Worm (Caenorhabditis elegans) whole organism, early embryonic: ENCODE measurements around the gene uaf-1.

Experiments
- B0310.2 ChIP-seq: sonication (generic microtip); optimal IDR thresholded peaks from 2 replicates; lab custom pipeline; 2016; ENCODE audit warnings: mild to moderate bottlenecking, missing genetic modification characterization, missing compliant biosample characterization
- F13C5.2 ChIP-seq: sonication (generic microtip); optimal IDR thresholded peaks from 2 replicates; lab custom pipeline; 2017; ENCODE audit warnings: mild to moderate bottlenecking, missing genetic modification characterization, inconsistent platforms, missing compliant biosample characterization
- aly-1 ChIP-seq: sonication (generic microtip); optimal IDR thresholded peaks from 2 replicates; lab custom pipeline; 2016; ENCODE audit warnings: missing genetic modification characterization, missing compliant biosample characterization
- ama-1 ChIP-seq: fragments of 150-350 bp; optimal IDR thresholded peaks from 2 replicates; lab custom pipeline; 2014
- ceh-13 ChIP-seq: fragments of 200-800 bp; sonication (Bioruptor generic); optimal IDR thresholded peaks from 2 replicates; lab custom pipeline; 2018; ENCODE audit warnings: mild to moderate bottlenecking, missing genetic modification characterization, missing compliant biosample characterization
- ceh-36 ChIP-seq: sonication (generic microtip); optimal IDR thresholded peaks from 2 replicates; lab custom pipeline; 2016; ENCODE audit warnings: missing genetic modification characterization, inconsistent platforms, missing compliant biosample characterization
- ets-7 ChIP-seq: sonication (generic microtip); optimal IDR thresholded peaks from 2 replicates; lab custom pipeline; 2016; ENCODE audit warnings: missing genotype, missing genetic modification characterization, missing compliant biosample characterization
- flt-1 ChIP-seq: fragments of 200-800 bp; sonication (Bioruptor generic); IDR thresholded peaks from 2 replicates; pipeline ENCODE4 v1.3.6; 2022; ENCODE audit warnings: missing genetic modification characterization, missing compliant biosample characterization
- hmbx-1 ChIP-seq: sonication (generic microtip); optimal IDR thresholded peaks from 2 replicates; lab custom pipeline; 2016; ENCODE audit warnings: mild to moderate bottlenecking, missing genetic modification characterization, missing compliant biosample characterization
- hmg-4 ChIP-seq: fragments of 200-800 bp; sonication (Bioruptor generic); optimal IDR thresholded peaks from 2 replicates; lab custom pipeline; 2018; ENCODE audit warnings: mild to moderate bottlenecking, missing genetic modification characterization, missing compliant biosample characterization
- hnd-1 ChIP-seq: sonication (generic microtip); optimal IDR thresholded peaks from 2 replicates; lab custom pipeline; 2016; ENCODE audit warnings: missing genetic modification characterization, missing compliant biosample characterization
- pes-1 ChIP-seq: fragments of 200-800 bp; sonication (Bioruptor generic); IDR thresholded peaks from 2 replicates; pipeline ENCODE4 v1.3.6; 2022; ENCODE audit warnings: missing genetic modification reagents, missing genetic modification characterization, missing compliant biosample characterization
- scrt-1 ChIP-seq: fragments of 200-800 bp; sonication (Bioruptor generic); IDR thresholded peaks from 2 replicates; pipeline ENCODE4 v1.3.6; 2022; ENCODE audit warnings: missing genetic modification characterization, missing compliant biosample characterization
- sea-1 ChIP-seq: fragments of 200-800 bp; sonication (Bioruptor generic); conservative IDR thresholded peaks from 2 replicates; pipeline ENCODE4 v1.3.6; 2022; ENCODE audit warnings: missing genetic modification characterization, missing compliant biosample characterization
- tbx-11 ChIP-seq: fragments of 200-800 bp; sonication (Bioruptor generic); IDR thresholded peaks from 2 replicates; pipeline ENCODE4 v1.3.6; 2022; ENCODE audit warnings: missing genetic modification characterization, missing compliant biosample characterization
- tbx-37 ChIP-seq: fragments of 200-800 bp; sonication (Bioruptor generic); conservative IDR thresholded peaks from 2 replicates; pipeline ENCODE4 v1.3.6; 2022; ENCODE audit warnings: missing genetic modification reagents, missing genetic modification characterization, missing compliant biosample characterization
- tra-4 ChIP-seq: sonication (generic microtip); optimal IDR thresholded peaks from 2 replicates; lab custom pipeline; 2017; ENCODE audit warnings: missing genetic modification characterization, missing compliant biosample characterization

uaf-1 gene

DNA sequence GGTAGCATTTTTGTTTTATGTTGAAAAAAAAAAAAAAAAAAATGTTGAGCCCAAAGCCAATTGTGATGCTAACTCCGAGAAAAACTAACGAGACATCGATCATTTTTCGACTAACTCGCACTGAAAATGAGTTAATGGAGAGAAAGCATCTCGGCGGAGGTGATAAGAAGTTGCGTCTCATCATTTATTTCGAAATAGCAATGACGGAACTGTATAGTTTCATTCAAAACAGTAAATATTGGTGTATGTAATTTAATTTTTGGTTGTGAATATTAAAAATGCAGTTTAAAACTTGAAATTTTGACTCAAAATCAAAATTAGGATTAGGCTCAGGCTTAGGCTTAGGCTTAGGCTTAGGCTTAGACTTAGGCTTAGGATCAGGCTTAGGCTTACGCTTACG lies 50.1 kb downstream of the uaf-1 start, which contains the start of gene clc-25:
TSS of gene clc-25 (minus strand) at position 101 of the 400 bp plus-strand sequence.
- no peak for TF ChIP-seq pes-1 (GFP tag; lab: Robert Waterston, UW)
- TF ChIP-seq ets-7 (tag; lab: Kevin White, UChicago), result no peak
- no peak for TF ChIP-seq aly-1 (tag; lab: Kevin White, UChicago)
- no peak for TF ChIP-seq B0310.2 (tag; lab: Kevin White, UChicago)
- TF ChIP-seq ama-1 (lab: Kevin White, UChicago), result no peak
- no peak for TF ChIP-seq sea-1
- TF ChIP-seq tra-4, result no peak
- TF ChIP-seq hnd-1 (tag; lab: Kevin White, UChicago), result no peak
- TF ChIP-seq scrt-1 (GFP tag; lab: Robert Waterston, UW), result no peak
- no peak for TF ChIP-seq tbx-11 (GFP tag; lab: Robert Waterston, UW)

- TF ChIP-seq tbx-11 (GFP tag; lab: Robert Waterston, UW) (no peak), F13C5.2 (tag; lab: Kevin White, UChicago) (no peak), flt-1 (no peak), aly-1 (tag; lab: Kevin White, UChicago) (no peak), hmg-4 (GFP tag; lab: Kevin White, UChicago) (no peak), tbx-37 (no peak), ama-1 (lab: Kevin White, UChicago) (no peak), sea-1 (no peak), ceh-13 (GFP tag; lab: Kevin White, UChicago) (no peak), ets-7 (tag; lab: Kevin White, UChicago) (no peak), scrt-1 (GFP tag; lab: Robert Waterston, UW) (no peak), ceh-36 (tag; lab: Kevin White, UChicago) (no peak), hmbx-1 (no peak), hnd-1 (tag; lab: Kevin White, UChicago) (no peak), pes-1 (GFP tag; lab: Robert Waterston, UW) (no peak), B0310.2 (tag; lab: Kevin White, UChicago) (no peak)
Measured at ce11 chrIII:1020732-1021131, 55.6 kb downstream of the uaf-1 start, which contains the start of gene clc-23. Gene clc-23 (plus strand): TSS chrIII:1020954.

- TF ChIP-seq tbx-37, result no peak
- no peak for TF ChIP-seq pes-1 (GFP tag; lab: Robert Waterston, UW)
- no peak for TF ChIP-seq hnd-1 (tag; lab: Kevin White, UChicago)
- TF ChIP-seq hmbx-1, result no peak
- no peak for TF ChIP-seq ceh-13 (GFP tag; lab: Kevin White, UChicago)
- TF ChIP-seq scrt-1 (GFP tag; lab: Robert Waterston, UW), result no peak
- TF ChIP-seq flt-1, result no peak
- no peak for TF ChIP-seq sea-1
- TF ChIP-seq ama-1 (lab: Kevin White, UChicago), result no peak
- no peak for TF ChIP-seq hmg-4 (GFP tag; lab: Kevin White, UChicago)
- no peak for TF ChIP-seq F13C5.2 (tag; lab: Kevin White, UChicago)
- TF ChIP-seq tbx-11 (GFP tag; lab: Robert Waterston, UW), result no peak
- no peak for TF ChIP-seq aly-1 (tag; lab: Kevin White, UChicago)
- no peak for TF ChIP-seq tra-4
- no peak for TF ChIP-seq B0310.2 (tag; lab: Kevin White, UChicago)
- no peak for TF ChIP-seq ets-7 (tag; lab: Kevin White, UChicago)
Measured at ce11 chrIII:1016080-1016479, 60.3 kb downstream of the uaf-1 start, which contains the start of gene Y34F4.3. Gene Y34F4.3 (minus strand): TSS chrIII:1016180.
